Worm (Caenorhabditis elegans) whole organism, young adult: ENCODE measurements around the gene Y56A3A.30.

ENCODE experiments used
- B0019.2 ChIP-seq: fragments of 200-800 bp; sonication (Bioruptor generic); conservative IDR thresholded peaks from 2 replicates; pipeline ENCODE4 v1.3.6; 2022; ENCODE audit warnings: missing genetic modification reagents, missing genetic modification characterization, missing compliant biosample characterization
- B0336.3 ChIP-seq: fragments of 200-800 bp; sonication (Bioruptor generic); IDR thresholded peaks from 2 replicates; pipeline ENCODE4 v1.3.6; 2022; ENCODE audit warnings: missing genetic modification characterization, missing compliant biosample characterization
- F10E7.11 ChIP-seq: sonication (generic microtip); optimal IDR thresholded peaks from 2 replicates; lab custom pipeline; 2017; ENCODE audit warnings: mild to moderate bottlenecking, missing genetic modification characterization, moderate library complexity, missing compliant biosample characterization
- F22D6.2 ChIP-seq: sonication (generic microtip); optimal IDR thresholded peaks from 2 replicates; lab custom pipeline; 2016; ENCODE audit warnings: mild to moderate bottlenecking, missing genetic modification characterization, missing compliant biosample characterization
- F49E8.2 ChIP-seq: sonication (generic microtip); optimal IDR thresholded peaks from 3 replicates; lab custom pipeline; 2017; ENCODE audit warnings: missing genetic modification characterization, mild to moderate bottlenecking, missing compliant biosample characterization, antibody characterized with exemption, moderate library complexity; ENCODE audit not compliant: insufficient read depth
- F57A8.1 ChIP-seq: fragments of 200-800 bp; sonication (Bioruptor generic); optimal IDR thresholded peaks from 2 replicates; lab custom pipeline; 2018; ENCODE audit warnings: mild to moderate bottlenecking, missing genetic modification characterization, moderate library complexity, missing compliant biosample characterization
- K11D2.4 ChIP-seq: fragments of 200-800 bp; sonication (Bioruptor generic); IDR thresholded peaks from 2 replicates; pipeline ENCODE4 v1.3.6; 2022; ENCODE audit warnings: missing genetic modification reagents, missing genetic modification characterization, missing compliant biosample characterization
- Y53F4B.3 ChIP-seq: fragments of 200-800 bp; sonication (Bioruptor generic); IDR thresholded peaks from 2 replicates; pipeline ENCODE4 v1.3.6; 2022; ENCODE audit warnings: missing genetic modification reagents, missing genetic modification characterization, missing compliant biosample characterization
- Y95B8A.8 ChIP-seq: fragments of 200-800 bp; sonication (Bioruptor generic); IDR thresholded peaks from 2 replicates; pipeline ENCODE4 v1.3.6; 2022; ENCODE audit warnings: missing genetic modification reagents, missing genetic modification characterization, missing compliant biosample characterization
- atf-7 ChIP-seq: sonication (generic microtip); optimal IDR thresholded peaks from 2 replicates; lab custom pipeline; 2017; ENCODE audit warnings: mild to moderate bottlenecking, missing genetic modification characterization, missing compliant biosample characterization
- athp-1 ChIP-seq: sonication (generic microtip); optimal IDR thresholded peaks from 2 replicates; lab custom pipeline; 2017; ENCODE audit warnings: mild to moderate bottlenecking, missing genetic modification characterization, missing compliant biosample characterization
- attf-3 ChIP-seq: fragments of 200-800 bp; sonication (Bioruptor generic); conservative IDR thresholded peaks from 2 replicates; pipeline ENCODE4 v1.3.6; 2022; ENCODE audit warnings: missing genetic modification reagents, missing genetic modification characterization, missing compliant biosample characterization
- bed-1 ChIP-seq: fragments of 200-800 bp; sonication (Bioruptor generic); IDR thresholded peaks from 2 replicates; pipeline ENCODE4 v1.3.6; 2022; ENCODE audit warnings: missing genetic modification reagents, missing genetic modification characterization, missing compliant biosample characterization
- cebp-1 ChIP-seq, 2 experiments: fragments of 200-800 bp in 1 of 2; sonication (Bioruptor generic) in 1 of 2; sonication (generic microtip) in 1 of 2; IDR thresholded peaks in 1 of 2; optimal IDR thresholded peaks in 1 of 2; 2 replicates each; pipeline versions ENCODE4 v1.3.6 to Lab custom; 2017 to 2022; ENCODE audit warnings: missing compliant biosample characterization in 2 of 2, missing genetic modification characterization in 2 of 2, mild to moderate bottlenecking in 1 of 2, missing genetic modification reagents in 1 of 2, moderate library complexity in 1 of 2
- cebp-2 ChIP-seq: fragments of 200-800 bp; sonication (Bioruptor generic); IDR thresholded peaks from 2 replicates; pipeline ENCODE4 v1.3.6; 2022; ENCODE audit warnings: missing genetic modification characterization, missing compliant biosample characterization
- ceh-100 ChIP-seq: fragments of 200-800 bp; sonication (Bioruptor generic); IDR thresholded peaks from 2 replicates; pipeline ENCODE4 v1.3.6; 2022; ENCODE audit warnings: missing genetic modification reagents, missing genetic modification characterization, missing compliant biosample characterization
- ceh-58 ChIP-seq: fragments of 200-800 bp; sonication (Bioruptor generic); IDR thresholded peaks from 2 replicates; pipeline ENCODE4 v1.3.6; 2022; ENCODE audit warnings: missing genetic modification characterization, missing compliant biosample characterization
- ceh-91 ChIP-seq: fragments of 200-800 bp; sonication (Bioruptor generic); IDR thresholded peaks from 2 replicates; pipeline ENCODE4 v1.3.6; 2022; ENCODE audit warnings: missing genetic modification reagents, missing genetic modification characterization, missing compliant biosample characterization
- chd-7 ChIP-seq: sonication (generic microtip); optimal IDR thresholded peaks from 2 replicates; lab custom pipeline; 2016; ENCODE audit warnings: mild to moderate bottlenecking, missing genetic modification characterization, moderate library complexity, missing compliant biosample characterization
- die-1 ChIP-seq: sonication (generic microtip); optimal IDR thresholded peaks from 2 replicates; lab custom pipeline; 2016; ENCODE audit warnings: missing genotype, mild to moderate bottlenecking, missing genetic modification characterization, missing compliant biosample characterization
- dpl-1 ChIP-seq: fragments of 150-350 bp; optimal IDR thresholded peaks from 2 replicates; lab custom pipeline; 2014; ENCODE audit warnings: missing biosample characterization, missing genetic modification reagents, missing genetic modification characterization
- gei-17 ChIP-seq: fragments of 200-800 bp; sonication (Bioruptor generic); optimal IDR thresholded peaks from 2 replicates; lab custom pipeline; 2018; ENCODE audit warnings: mild to moderate bottlenecking, missing genetic modification characterization, missing compliant biosample characterization
- hlh-12 ChIP-seq: sonication (generic microtip); optimal IDR thresholded peaks from 2 replicates; lab custom pipeline; 2016; ENCODE audit warnings: missing genetic modification characterization, missing compliant biosample characterization
- hlh-26 ChIP-seq: fragments of 200-800 bp; sonication (Bioruptor generic); conservative IDR thresholded peaks from 2 replicates; pipeline ENCODE4 v1.3.6; 2022; ENCODE audit warnings: missing genetic modification reagents, missing genetic modification characterization, missing compliant biosample characterization
- hmg-1.2 ChIP-seq: fragments of 200-800 bp; sonication (Bioruptor generic); IDR thresholded peaks from 2 replicates; pipeline ENCODE4 v1.3.6; 2022; ENCODE audit warnings: missing genetic modification reagents, missing genetic modification characterization, missing compliant biosample characterization
- lin-26 ChIP-seq: fragments of 200-800 bp; sonication (Bioruptor generic); IDR thresholded peaks from 2 replicates; pipeline ENCODE4 v1.3.6; 2022; ENCODE audit warnings: missing genetic modification reagents, missing genetic modification characterization, missing compliant biosample characterization
- lin-40 ChIP-seq: sonication (generic microtip); optimal IDR thresholded peaks from 2 replicates; lab custom pipeline; 2016; ENCODE audit warnings: missing genetic modification characterization, mild to moderate bottlenecking, missing compliant biosample characterization, missing genotype, missing genetic modification reagents
- madf-10 ChIP-seq: sonication (generic microtip); optimal IDR thresholded peaks from 2 replicates; lab custom pipeline; 2016; ENCODE audit warnings: mild to moderate bottlenecking, missing genetic modification characterization, missing compliant biosample characterization
- madf-6 ChIP-seq: fragments of 200-800 bp; sonication (Bioruptor generic); IDR thresholded peaks from 2 replicates; pipeline ENCODE4 v1.3.6; 2022; ENCODE audit warnings: missing genetic modification reagents, missing genetic modification characterization, missing compliant biosample characterization
- mcd-1 ChIP-seq: fragments of 200-800 bp; sonication (Bioruptor generic); IDR thresholded peaks from 2 replicates; pipeline ENCODE4 v1.3.6; 2022; ENCODE audit warnings: missing genetic modification reagents, missing genetic modification characterization, missing compliant biosample characterization
- mxl-1 ChIP-seq: sonication (generic microtip); optimal IDR thresholded peaks from 2 replicates; lab custom pipeline; 2016; ENCODE audit warnings: missing genetic modification characterization, missing compliant biosample characterization
- nfya-2 ChIP-seq: fragments of 200-800 bp; sonication (Bioruptor generic); IDR thresholded peaks from 2 replicates; pipeline ENCODE4 v1.3.6; 2022; ENCODE audit warnings: missing genetic modification reagents, missing genetic modification characterization, missing compliant biosample characterization
- nfyb-1 ChIP-seq: fragments of 200-800 bp; sonication (Bioruptor generic); IDR thresholded peaks from 2 replicates; pipeline ENCODE4 v1.3.6; 2022; ENCODE audit warnings: missing genetic modification reagents, missing genetic modification characterization, missing compliant biosample characterization
- nhr-80 ChIP-seq: sonication (generic microtip); optimal IDR thresholded peaks from 2 replicates; lab custom pipeline; 2016; ENCODE audit warnings: missing genetic modification characterization, missing compliant biosample characterization
- pbrm-1 ChIP-seq: fragments of 200-800 bp; sonication (Bioruptor generic); IDR thresholded peaks from 2 replicates; pipeline ENCODE4 v1.3.6; 2022; ENCODE audit warnings: missing genetic modification reagents, missing genetic modification characterization, missing compliant biosample characterization
- rcor-1 ChIP-seq: fragments of 200-800 bp; sonication (Bioruptor generic); IDR thresholded peaks from 2 replicates; pipeline ENCODE4 v1.3.6; 2022; ENCODE audit warnings: missing genetic modification reagents, missing genetic modification characterization, missing compliant biosample characterization
- rpc-1 ChIP-seq, 2 experiments: fragments of 150-350 bp in 1 of 2; sonication (generic microtip) in 1 of 2; optimal IDR thresholded peaks; 2 replicates each; lab custom pipeline; 2014 to 2018; ENCODE audit warnings: missing biosample characterization in 1 of 2, missing genetic modification characterization in 1 of 2, missing genetic modification reagents in 1 of 2, missing genotype in 1 of 2
- snpc-1.1 ChIP-seq: sonication (generic microtip); optimal IDR thresholded peaks from 2 replicates; lab custom pipeline; 2017; ENCODE audit warnings: missing genetic modification characterization, mild to moderate bottlenecking, missing compliant biosample characterization, antibody characterized with exemption, moderate library complexity, missing genotype, missing genetic modification reagents; ENCODE audit not compliant: insufficient read depth
- unc-130 ChIP-seq: sonication (generic microtip); optimal IDR thresholded peaks from 2 replicates; lab custom pipeline; 2016; ENCODE audit warnings: missing genetic modification reagents, missing genetic modification characterization, missing compliant biosample characterization
- unc-62 ChIP-seq: fragments of 150-350 bp; optimal IDR thresholded peaks from 2 replicates; lab custom pipeline; 2014; ENCODE audit warnings: missing biosample characterization, missing genetic modification reagents, missing genetic modification characterization
- zfh-2 ChIP-seq: fragments of 200-800 bp; sonication (Bioruptor generic); conservative IDR thresholded peaks from 2 replicates; pipeline ENCODE4 v1.3.6; 2022; ENCODE audit warnings: missing genetic modification reagents, missing genetic modification characterization, missing compliant biosample characterization
- ztf-26 ChIP-seq: sonication (generic microtip); optimal IDR thresholded peaks from 2 replicates; lab custom pipeline; 2017; ENCODE audit warnings: missing genetic modification characterization, missing compliant biosample characterization
- ztf-6 ChIP-seq: fragments of 200-800 bp; sonication (Bioruptor generic); IDR thresholded peaks from 2 replicates; pipeline ENCODE4 v1.3.6; 2022; ENCODE audit warnings: missing genetic modification reagents, missing genetic modification characterization, missing compliant biosample characterization

The Y56A3A.30 gene

ce11 chrIII:12009764-12010163, 30.9 kb upstream of the Y56A3A.30 start:
- TF ChIP-seq chd-7 (tag; lab: Kevin White, UChicago): no peak
- no peak for TF ChIP-seq madf-6 (GFP tag; lab: Robert Waterston, UW)
- no peak for TF ChIP-seq madf-10
- no peak for TF ChIP-seq unc-130 (GFP tag; lab: Kevin White, UChicago)
- no peak for TF ChIP-seq F57A8.1
- TF ChIP-seq K11D2.4 (GFP tag; lab: Robert Waterston, UW): no peak
- TF ChIP-seq ztf-26 (tag; lab: Kevin White, UChicago): no peak
- TF ChIP-seq attf-3 (GFP tag; lab: Robert Waterston, UW): no peak
- TF ChIP-seq ztf-6 (GFP tag; lab: Robert Waterston, UW): no peak
- TF ChIP-seq F10E7.11 (tag; lab: Kevin White, UChicago): no peak
- no peak for TF ChIP-seq F22D6.2
- TF ChIP-seq ceh-91: no peak
- TF ChIP-seq die-1 (tag; lab: Kevin White, UChicago): no peak
- no peak for TF ChIP-seq hlh-26 (GFP tag; lab: Robert Waterston, UW)
- TF ChIP-seq ceh-58 (GFP tag; lab: Robert Waterston, UW): no peak
- no peak for TF ChIP-seq bed-1 (GFP tag; lab: Robert Waterston, UW)
- no peak for TF ChIP-seq dpl-1
- no peak for TF ChIP-seq athp-1 (tag; lab: Kevin White, UChicago)
- TF ChIP-seq rcor-1: no peak

- TF ChIP-seq lin-26 (GFP tag; lab: Robert Waterston, UW) (no peak), Y53F4B.3 (GFP tag; lab: Robert Waterston, UW) (peak; percentile 71; the same call in 1 of the 2 replicates), mxl-1 (tag; lab: Kevin White, UChicago) (no peak)
Measured at ce11 chrIII:12009321-12009720, 30.5 kb upstream of the Y56A3A.30 start.

- TF ChIP-seq nhr-80 (tag; lab: Kevin White, UChicago) (peak; percentile 8), cebp-1 (GFP tag; IDR thresholded peaks at IDR 0.05; lab: Robert Waterston, UW) (peak; percentile 93), cebp-1 (tag; optimal IDR thresholded peaks at IDR 0.05; lab: Kevin White, UChicago) (peak; percentile 91)
Measured at ce11 chrIII:12005871-12006358, 27.1 kb upstream of the Y56A3A.30 start.

ce11 chrIII:12003264-12003663, 24.4 kb upstream of the Y56A3A.30 start:
- TF ChIP-seq ceh-58 (GFP tag; lab: Robert Waterston, UW) (no peak), atf-7 (tag; lab: Kevin White, UChicago) (peak; percentile 52), cebp-1 (GFP tag; IDR thresholded peaks at IDR 0.05; lab: Robert Waterston, UW) (no peak), cebp-1 (tag; optimal IDR thresholded peaks at IDR 0.05; lab: Kevin White, UChicago) (peak; percentile 79), lin-40 (tag; lab: Kevin White, UChicago) (peak; percentile 17), B0336.3 (GFP tag; lab: Robert Waterston, UW) (peak; percentile 83; the same call in 1 of the 2 replicates), mcd-1 (GFP tag; lab: Robert Waterston, UW) (peak; percentile 42; the same call in 1 of the 2 replicates), gei-17 (GFP tag; lab: Kevin White, UChicago) (no peak), hlh-12 (tag; lab: Kevin White, UChicago) (no peak), zfh-2 (GFP tag; lab: Robert Waterston, UW) (peak; percentile 68), nfya-2 (GFP tag; lab: Robert Waterston, UW) (no peak), Y95B8A.8 (no peak), F49E8.2 (no peak), B0019.2 (GFP tag; lab: Robert Waterston, UW) (no peak), rpc-1 (optimal IDR thresholded peaks at IDR 0.05; lab: Kevin White, UChicago) (no peak), rpc-1 (tag; optimal IDR thresholded peaks at IDR 0.05; lab: Kevin White, UChicago) (no peak), madf-6 (GFP tag; lab: Robert Waterston, UW) (no peak), nhr-80 (tag; lab: Kevin White, UChicago) (peak; percentile 88), snpc-1.1 (no peak), nfyb-1 (GFP tag; lab: Robert Waterston, UW) (0 out of 2 replicates have a peak, but pooled peaks have one; percentile 35), hmg-1.2 (GFP tag; lab: Robert Waterston, UW) (peak; percentile 47; the same call in 1 of the 2 replicates), ceh-100 (no peak), pbrm-1 (GFP tag; lab: Robert Waterston, UW) (peak; percentile 54; the same call in 1 of the 2 replicates), unc-62 (GFP tag; lab: Kevin White, UChicago) (peak; percentile 42), cebp-2 (GFP tag; lab: Robert Waterston, UW) (no peak)
